Worm (Caenorhabditis elegans) whole organism, L1 larva: Measurements from ENCODE around the gene srz-104.
A peak's percentile ranks its signal among the peaks of the same experiment; 100 is the strongest.
"Not testable (repeated sequence)": the region's sequence is repeated elsewhere in the genome, so short reads cannot be mapped to it uniquely, and the experiment has no call there.

Experiments
- C34B4.2 ChIP-seq: sonication (generic microtip); optimal IDR thresholded peaks from 2 replicates; lab custom pipeline; 2017; ENCODE audit warnings: mild to moderate bottlenecking, missing genetic modification characterization, missing compliant biosample characterization
- aly-2 ChIP-seq: fragments of 150-350 bp; optimal IDR thresholded peaks from 2 replicates; lab custom pipeline; 2014; ENCODE audit warnings: missing biosample characterization, missing genetic modification characterization
- ama-1 ChIP-seq: fragments of 150-350 bp; optimal IDR thresholded peaks from 2 replicates; lab custom pipeline; 2014
- ceh-90 ChIP-seq: sonication (generic microtip); optimal IDR thresholded peaks from 2 replicates; lab custom pipeline; 2016; ENCODE audit warnings: missing genetic modification characterization, missing compliant biosample characterization
- ces-1 ChIP-seq: fragments of 150-350 bp; optimal IDR thresholded peaks from 2 replicates; lab custom pipeline; 2014; ENCODE audit warnings: missing biosample characterization, missing genetic modification reagents, missing genetic modification characterization
- efl-1 ChIP-seq, 4 experiments: fragments of 150-350 bp; optimal IDR thresholded peaks in 3 of 4; peaks in 1 of 4; 1 replicate in 1 of 4; 2 replicates in 3 of 4; lab custom pipeline; 2014; ENCODE audit warnings: missing biosample characterization in 2 of 4, missing genetic modification characterization in 2 of 4, missing genetic modification reagents in 2 of 4
- efl-3 ChIP-seq: fragments of 200-800 bp; sonication (Bioruptor generic); optimal IDR thresholded peaks from 2 replicates; lab custom pipeline; 2018; ENCODE audit warnings: mild to moderate bottlenecking, missing genetic modification characterization, missing compliant biosample characterization
- egl-27 ChIP-seq, 2 experiments: fragments of 150-350 bp in 1 of 2; sonication (generic microtip); optimal IDR thresholded peaks; 3 replicates each; lab custom pipeline; 2017 to 2018; ENCODE audit warnings: missing biosample characterization in 2 of 2, missing genetic modification characterization in 2 of 2, missing genetic modification reagents in 2 of 2
- elt-2 ChIP-seq: sonication (generic microtip); optimal IDR thresholded peaks from 2 replicates; lab custom pipeline; 2016; ENCODE audit warnings: missing genetic modification characterization, mild to moderate bottlenecking, inconsistent platforms, missing compliant biosample characterization, missing genetic modification reagents
- elt-3 ChIP-seq, 6 experiments: fragments of 150-350 bp in 1 of 6; sonication (generic microtip); optimal IDR thresholded peaks; 2 replicates each; lab custom pipeline; 2017 to 2018; ENCODE audit warnings: missing biosample characterization in 6 of 6, missing genetic modification characterization in 6 of 6, inconsistent platforms in 1 of 6
- fkh-10 ChIP-seq: sonication (generic microtip); optimal IDR thresholded peaks from 2 replicates; lab custom pipeline; 2017; ENCODE audit warnings: missing biosample characterization, missing genetic modification reagents, missing genetic modification characterization
- fos-1 ChIP-seq: fragments of 150-350 bp; optimal IDR thresholded peaks from 2 replicates; lab custom pipeline; 2014; ENCODE audit warnings: missing biosample characterization, missing genetic modification characterization
- hlh-4 ChIP-seq: sonication (generic microtip); optimal IDR thresholded peaks from 2 replicates; lab custom pipeline; 2016; ENCODE audit warnings: mild to moderate bottlenecking, missing genetic modification characterization, missing compliant biosample characterization
- irx-1 ChIP-seq: sonication (generic microtip); optimal IDR thresholded peaks from 2 replicates; lab custom pipeline; 2016; ENCODE audit warnings: missing genetic modification characterization, missing compliant biosample characterization
- lin-39 ChIP-seq: fragments of 150-350 bp; optimal IDR thresholded peaks from 2 replicates; lab custom pipeline; 2014; ENCODE audit warnings: missing biosample characterization, missing genetic modification reagents, missing genetic modification characterization
- lsy-2 ChIP-seq, 2 experiments: fragments of 150-350 bp; optimal IDR thresholded peaks; 2 replicates each; lab custom pipeline; 2014; ENCODE audit warnings: missing biosample characterization in 2 of 2, missing genetic modification characterization in 2 of 2
- mab-9 ChIP-seq: fragments of 200-800 bp; sonication (Bioruptor generic); IDR thresholded peaks from 2 replicates; pipeline ENCODE4 v1.3.6; 2022; ENCODE audit warnings: missing genetic modification reagents, missing genetic modification characterization, missing compliant biosample characterization
- mef-2 ChIP-seq: fragments of 150-350 bp; optimal IDR thresholded peaks from 2 replicates; lab custom pipeline; 2014; ENCODE audit warnings: missing biosample characterization, missing genetic modification characterization
- nhr-11 ChIP-seq: fragments of 150-350 bp; optimal IDR thresholded peaks from 2 replicates; lab custom pipeline; 2014; ENCODE audit warnings: missing biosample characterization, missing genetic modification characterization
- nhr-20 ChIP-seq: sonication (generic microtip); optimal IDR thresholded peaks from 2 replicates; lab custom pipeline; 2016; ENCODE audit warnings: mild to moderate bottlenecking, missing genetic modification characterization, missing compliant biosample characterization
- nhr-237 ChIP-seq: fragments of 150-350 bp; optimal IDR thresholded peaks from 2 replicates; lab custom pipeline; 2014; ENCODE audit warnings: missing biosample characterization, missing genetic modification characterization
- nhr-76 ChIP-seq: sonication (generic microtip); optimal IDR thresholded peaks from 2 replicates; lab custom pipeline; 2017; ENCODE audit warnings: missing biosample characterization, missing genetic modification characterization
- nhr-77 ChIP-seq: fragments of 150-350 bp; optimal IDR thresholded peaks from 2 replicates; lab custom pipeline; 2014; ENCODE audit warnings: missing biosample characterization, missing genetic modification characterization
- nhr-84 ChIP-seq: sonication (generic microtip); optimal IDR thresholded peaks from 2 replicates; lab custom pipeline; 2017; ENCODE audit warnings: missing biosample characterization, missing genetic modification characterization
- rnt-1 ChIP-seq: sonication (generic microtip); optimal IDR thresholded peaks from 2 replicates; lab custom pipeline; 2016; ENCODE audit warnings: mild to moderate bottlenecking, missing genetic modification characterization, moderate library complexity, missing compliant biosample characterization
- skn-1 ChIP-seq: fragments of 150-350 bp; optimal IDR thresholded peaks from 2 replicates; lab custom pipeline; 2014; ENCODE audit warnings: missing biosample characterization, missing genetic modification characterization
- sptf-1 ChIP-seq: fragments of 150-350 bp; optimal IDR thresholded peaks from 2 replicates; lab custom pipeline; 2014; ENCODE audit warnings: missing biosample characterization, missing genetic modification characterization
- swsn-7 ChIP-seq: sonication (generic microtip); optimal IDR thresholded peaks from 2 replicates; lab custom pipeline; 2016; ENCODE audit warnings: missing genetic modification characterization, missing compliant biosample characterization
- tbx-2 ChIP-seq: sonication (generic microtip); optimal IDR thresholded peaks from 2 replicates; lab custom pipeline; 2016; ENCODE audit warnings: missing genetic modification characterization, missing compliant biosample characterization
- tlp-1 ChIP-seq: fragments of 150-350 bp; optimal IDR thresholded peaks from 2 replicates; lab custom pipeline; 2014; ENCODE audit warnings: missing biosample characterization, missing genetic modification characterization
- unc-30 ChIP-seq: sonication (generic microtip); optimal IDR thresholded peaks from 2 replicates; lab custom pipeline; 2017; ENCODE audit warnings: missing biosample characterization, missing genetic modification characterization
- unc-98 ChIP-seq: fragments of 200-800 bp; sonication (Bioruptor generic); IDR thresholded peaks from 2 replicates; pipeline ENCODE4 v1.3.6; 2022; ENCODE audit warnings: missing genetic modification characterization, missing compliant biosample characterization
- vab-15 ChIP-seq: sonication (generic microtip); optimal IDR thresholded peaks from 2 replicates; lab custom pipeline; 2017; ENCODE audit warnings: missing genotype, mild to moderate bottlenecking, missing genetic modification characterization, missing compliant biosample characterization
- zag-1 ChIP-seq: fragments of 150-350 bp; optimal IDR thresholded peaks from 2 replicates; lab custom pipeline; 2014; ENCODE audit warnings: missing biosample characterization, missing genetic modification characterization
- zip-4 ChIP-seq: fragments of 200-800 bp; sonication (Bioruptor generic); optimal IDR thresholded peaks from 2 replicates; lab custom pipeline; 2018; ENCODE audit warnings: mild to moderate bottlenecking, missing genetic modification characterization, moderate library complexity, missing compliant biosample characterization
- ztf-4 ChIP-seq: fragments of 150-350 bp; optimal IDR thresholded peaks from 2 replicates; lab custom pipeline; 2014; ENCODE audit warnings: missing biosample characterization, missing genetic modification characterization

The srz-104 gene

ce11 chrIV:16293889-16294288 lies 29.6 kb upstream of the srz-104 start:
- TF ChIP-seq elt-2, result peak; percentile 34
- TF ChIP-seq nhr-20, result no peak
- no peak for TF ChIP-seq lsy-2 (tag; optimal IDR thresholded peaks at IDR 0.05; lab: Kevin White, UChicago)
- no peak for TF ChIP-seq zag-1 (tag; lab: Kevin White, UChicago)
- TF ChIP-seq efl-3 (GFP tag; lab: Kevin White, UChicago), result no peak
- TF ChIP-seq tbx-2 (tag; lab: Kevin White, UChicago), result no peak
- TF ChIP-seq ceh-90 (tag; lab: Kevin White, UChicago), result no peak
- TF ChIP-seq rnt-1, result no peak
- TF ChIP-seq aly-2 (tag; lab: Kevin White, UChicago), result no peak
- no peak for TF ChIP-seq C34B4.2 (tag; lab: Kevin White, UChicago)
- no peak for TF ChIP-seq efl-1 (optimal IDR thresholded peaks at IDR 0.05; lab: Kevin White, UChicago)
- peak in 1 of 2 experiments; percentile 18 for TF ChIP-seq efl-1 (GFP tag; optimal IDR thresholded peaks at IDR 0.05 in 1 of 2; lab: Kevin White, UChicago)
- no peak for TF ChIP-seq nhr-77

ce11 chrIV:16298851-16299250 lies 24.6 kb upstream of the srz-104 start, which contains the start of gene srz-72:
TSS of gene srz-72 (plus strand) at chrIV:16299151.
- TF ChIP-seq lin-39 (tag; lab: Kevin White, UChicago), result no peak
- TF ChIP-seq sptf-1, result no peak
- TF ChIP-seq, all 84 proteins: peak for 0

ce11 chrIV:16306918-16307317 lies 16.6 kb upstream of the srz-104 start:
- TF ChIP-seq zip-4 (no peak), mef-2 (tag; lab: Kevin White, UChicago) (no peak), nhr-84 (no peak)

ce11 chrIV:16307925-16308324 lies 15.5 kb upstream of the srz-104 start, which contains the start of gene rac-2:
TSS of gene rac-2 (plus strand) at chrIV:16308225.
- not testable (repeated sequence) for TF ChIP-seq ces-1 (GFP tag; lab: Kevin White, UChicago); vab-15; ztf-4

- TF ChIP-seq nhr-11 (tag; lab: Kevin White, UChicago), result no peak
- TF ChIP-seq nhr-237 (tag; lab: Kevin White, UChicago), result no peak
- no peak for TF ChIP-seq rnt-1
- TF ChIP-seq ceh-90 (tag; lab: Kevin White, UChicago), result no peak
- TF ChIP-seq swsn-7, result no peak
- no peak for TF ChIP-seq unc-98
- TF ChIP-seq lin-39 (tag; lab: Kevin White, UChicago), result no peak
- TF ChIP-seq fos-1 (tag; lab: Kevin White, UChicago), result no peak
- TF ChIP-seq elt-3 (tag; optimal IDR thresholded peaks at IDR 0.05; lab: Kevin White, UChicago), result no peak
- TF ChIP-seq hlh-4 (tag; lab: Kevin White, UChicago), result no peak
- no peak for TF ChIP-seq ama-1 (lab: Kevin White, UChicago)
These were observed 13.4 kb upstream of the srz-104 start for ce11 chrIV:16310103-16310502.

- no peak for TF ChIP-seq mab-9 (GFP tag; lab: Robert Waterston, UW)
These were observed 3.1 kb upstream of the srz-104 start, which contains the start of gene K03D3.5 for ce11 chrIV:16320410-16320809. TSS of gene K03D3.5 (minus strand) at chrIV:16320510.

- TF ChIP-seq skn-1, result no peak
- TF ChIP-seq nhr-11 (tag; lab: Kevin White, UChicago), result no peak
- TF ChIP-seq nhr-77, result no peak
- TF ChIP-seq unc-30, result no peak
- TF ChIP-seq tlp-1, result no peak
- no peak for TF ChIP-seq fos-1 (tag; lab: Kevin White, UChicago)
- no peak for TF ChIP-seq egl-27 (tag; optimal IDR thresholded peaks at IDR 0.05; lab: Kevin White, UChicago)
- TF ChIP-seq unc-98, result no peak
- TF ChIP-seq fkh-10 (GFP tag; lab: Kevin White, UChicago), result no peak
- TF ChIP-seq irx-1, result no peak
- TF ChIP-seq vab-15, result no peak
- TF ChIP-seq nhr-76, result no peak
- TF ChIP-seq elt-2, result no peak
These were observed 2.6 kb upstream of the srz-104 start, which contains the start of gene srz-61 for ce11 chrIV:16320866-16321265. TSS of gene srz-61 (plus strand) at chrIV:16321166.
